Worm (Caenorhabditis elegans): ENCODE results near the gene pgp-3.

- TF ChIP-seq unc-55 (GFP tag; optimal IDR thresholded peaks at IDR 0.05) (no peak), mec-3 (tag; optimal IDR thresholded peaks at IDR 0.05; ENCODE audit: borderline replicate concordance) (no peak), fkh-10 (GFP tag; optimal IDR thresholded peaks at IDR 0.05) (no peak), nfya-1 (tag; optimal IDR thresholded peaks at IDR 0.05) (no peak), pha-4 (tag; optimal IDR thresholded peaks at IDR 0.05) (no peak), unc-3 (GFP tag; conservative IDR thresholded peaks at IDR 0.05) (no peak), unc-3 (tag; optimal IDR thresholded peaks at IDR 0.05) (no peak), lin-11 (tag; optimal IDR thresholded peaks at IDR 0.05) (no peak), ztf-16 (tag; optimal IDR thresholded peaks at IDR 0.05) (no peak), dmd-4 (tag; optimal IDR thresholded peaks at IDR 0.05; ENCODE audit: borderline replicate concordance) (no peak), F13H6.1 (tag; optimal IDR thresholded peaks at IDR 0.05) (no peak), pqm-1 (tag; optimal IDR thresholded peaks at IDR 0.05) (no peak)
These were observed 46.2 kb upstream of the pgp-3 start, which contains the start of gene F08G12.1 for ce11 chrX:11305773-11306172.

Data from whole organism, late embryonic.